Worm (Caenorhabditis elegans) whole organism, early embryonic: ENCODE measurements around the gene W05E10.1.

Experiments used
- B0310.2 ChIP-seq: sonication (generic microtip); optimal IDR thresholded peaks from 2 replicates; lab custom pipeline; 2016; ENCODE audit warnings: mild to moderate bottlenecking, missing genetic modification characterization, missing compliant biosample characterization
- F13C5.2 ChIP-seq: sonication (generic microtip); optimal IDR thresholded peaks from 2 replicates; lab custom pipeline; 2017; ENCODE audit warnings: mild to moderate bottlenecking, missing genetic modification characterization, inconsistent platforms, missing compliant biosample characterization
- aly-1 ChIP-seq: sonication (generic microtip); optimal IDR thresholded peaks from 2 replicates; lab custom pipeline; 2016; ENCODE audit warnings: missing genetic modification characterization, missing compliant biosample characterization
- ama-1 ChIP-seq: fragments of 150-350 bp; optimal IDR thresholded peaks from 2 replicates; lab custom pipeline; 2014
- ceh-13 ChIP-seq: fragments of 200-800 bp; sonication (Bioruptor generic); optimal IDR thresholded peaks from 2 replicates; lab custom pipeline; 2018; ENCODE audit warnings: mild to moderate bottlenecking, missing genetic modification characterization, missing compliant biosample characterization
- ceh-36 ChIP-seq: sonication (generic microtip); optimal IDR thresholded peaks from 2 replicates; lab custom pipeline; 2016; ENCODE audit warnings: missing genetic modification characterization, inconsistent platforms, missing compliant biosample characterization
- ets-7 ChIP-seq: sonication (generic microtip); optimal IDR thresholded peaks from 2 replicates; lab custom pipeline; 2016; ENCODE audit warnings: missing genotype, missing genetic modification characterization, missing compliant biosample characterization
- flt-1 ChIP-seq: fragments of 200-800 bp; sonication (Bioruptor generic); IDR thresholded peaks from 2 replicates; pipeline ENCODE4 v1.3.6; 2022; ENCODE audit warnings: missing genetic modification characterization, missing compliant biosample characterization
- hmbx-1 ChIP-seq: sonication (generic microtip); optimal IDR thresholded peaks from 2 replicates; lab custom pipeline; 2016; ENCODE audit warnings: mild to moderate bottlenecking, missing genetic modification characterization, missing compliant biosample characterization
- hmg-4 ChIP-seq: fragments of 200-800 bp; sonication (Bioruptor generic); optimal IDR thresholded peaks from 2 replicates; lab custom pipeline; 2018; ENCODE audit warnings: mild to moderate bottlenecking, missing genetic modification characterization, missing compliant biosample characterization
- hnd-1 ChIP-seq: sonication (generic microtip); optimal IDR thresholded peaks from 2 replicates; lab custom pipeline; 2016; ENCODE audit warnings: missing genetic modification characterization, missing compliant biosample characterization
- pes-1 ChIP-seq: fragments of 200-800 bp; sonication (Bioruptor generic); IDR thresholded peaks from 2 replicates; pipeline ENCODE4 v1.3.6; 2022; ENCODE audit warnings: missing genetic modification reagents, missing genetic modification characterization, missing compliant biosample characterization
- scrt-1 ChIP-seq: fragments of 200-800 bp; sonication (Bioruptor generic); IDR thresholded peaks from 2 replicates; pipeline ENCODE4 v1.3.6; 2022; ENCODE audit warnings: missing genetic modification characterization, missing compliant biosample characterization
- sea-1 ChIP-seq: fragments of 200-800 bp; sonication (Bioruptor generic); conservative IDR thresholded peaks from 2 replicates; pipeline ENCODE4 v1.3.6; 2022; ENCODE audit warnings: missing genetic modification characterization, missing compliant biosample characterization
- tbx-11 ChIP-seq: fragments of 200-800 bp; sonication (Bioruptor generic); IDR thresholded peaks from 2 replicates; pipeline ENCODE4 v1.3.6; 2022; ENCODE audit warnings: missing genetic modification characterization, missing compliant biosample characterization
- tbx-37 ChIP-seq: fragments of 200-800 bp; sonication (Bioruptor generic); conservative IDR thresholded peaks from 2 replicates; pipeline ENCODE4 v1.3.6; 2022; ENCODE audit warnings: missing genetic modification reagents, missing genetic modification characterization, missing compliant biosample characterization
- tra-4 ChIP-seq: sonication (generic microtip); optimal IDR thresholded peaks from 2 replicates; lab custom pipeline; 2017; ENCODE audit warnings: missing genetic modification characterization, missing compliant biosample characterization

The W05E10.1 gene

ce11 chrV:11695597-11695996 lies 4.1 kb upstream of the W05E10.1 start, which contains the start of gene W05E10.5:
W05E10.5 (minus strand) TSS chrV:11695697.
- TF ChIP-seq ets-7 (tag; lab: Kevin White, UChicago) (no peak), ceh-36 (tag; lab: Kevin White, UChicago) (no peak), flt-1 (GFP tag; lab: Robert Waterston, UW) (no peak), tbx-11 (GFP tag; lab: Robert Waterston, UW) (no peak), B0310.2 (tag; lab: Kevin White, UChicago) (no peak), hmbx-1 (no peak), F13C5.2 (no peak), hnd-1 (tag; lab: Kevin White, UChicago) (no peak), scrt-1 (no peak), ama-1 (lab: Kevin White, UChicago) (no peak), aly-1 (no peak), tbx-37 (no peak), tra-4 (no peak), hmg-4 (GFP tag; lab: Kevin White, UChicago) (no peak), ceh-13 (no peak)

- no peak for TF ChIP-seq flt-1 (GFP tag; lab: Robert Waterston, UW)
- TF ChIP-seq F13C5.2: no peak
- TF ChIP-seq ceh-13: no peak
- TF ChIP-seq hnd-1 (tag; lab: Kevin White, UChicago): no peak
- TF ChIP-seq B0310.2 (tag; lab: Kevin White, UChicago): no peak
Observed at ce11 chrV:11686877-11687276, 4.6 kb downstream of the W05E10.1 start, which contains the start of gene W05E10.2. W05E10.2 (plus strand) TSS chrV:11687177.

DNA sequence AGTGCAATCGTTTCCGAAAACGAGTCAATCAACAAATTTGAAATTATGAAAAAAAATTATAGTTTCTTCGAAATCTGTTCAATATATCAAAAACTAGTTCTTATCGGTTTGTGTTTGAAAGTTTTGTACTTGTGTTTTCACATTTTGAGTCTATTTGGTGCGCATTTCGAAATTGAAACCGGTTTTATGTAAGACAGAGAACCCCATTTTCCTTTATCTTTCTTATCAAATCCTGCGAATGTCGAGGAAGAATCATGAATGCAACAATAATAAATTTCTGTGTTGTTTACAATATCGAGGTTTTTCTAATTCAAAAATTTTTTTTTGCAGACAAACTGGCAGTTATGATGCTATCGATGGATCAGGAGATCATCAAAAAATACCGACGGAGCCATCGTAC lies 8.6 kb downstream of the W05E10.1 start:
- TF ChIP-seq tra-4: no peak
- no peak for TF ChIP-seq sea-1 (GFP tag; lab: Robert Waterston, UW)
- TF ChIP-seq hnd-1 (tag; lab: Kevin White, UChicago): no peak

DNA sequence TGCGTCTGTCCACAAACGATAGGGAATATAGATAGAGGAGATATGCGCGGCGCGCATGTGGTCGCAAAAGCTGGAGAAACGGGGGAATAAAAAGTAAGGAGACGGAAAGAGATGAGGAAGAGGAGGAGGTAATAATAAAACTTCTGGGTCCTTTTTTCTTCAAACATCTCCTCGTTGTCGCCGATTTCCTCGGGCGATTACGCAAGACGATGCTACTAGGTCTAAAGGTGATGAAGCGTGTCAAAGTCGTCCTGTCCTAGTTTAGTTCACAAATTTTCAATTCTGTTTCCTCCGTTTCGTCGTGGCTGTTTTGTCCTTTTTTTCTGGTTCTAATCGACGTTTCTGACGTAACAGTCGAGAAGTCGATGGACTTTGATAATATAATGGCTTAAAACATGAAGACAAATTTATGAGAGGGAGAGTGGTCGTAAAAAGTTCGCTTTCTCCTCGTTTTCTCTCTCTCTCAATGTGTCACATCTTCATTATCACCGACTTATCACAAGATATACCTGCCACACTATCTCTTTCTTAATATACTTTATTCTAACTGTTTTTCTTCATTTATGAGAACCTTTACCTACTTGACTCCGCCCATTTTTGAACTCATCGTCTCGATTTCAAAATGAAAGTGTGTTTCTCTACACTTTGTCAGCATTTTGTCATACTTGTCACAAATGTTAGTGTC lies 10.8 kb downstream of the W05E10.1 start:
- TF ChIP-seq scrt-1: 0 out of 2 replicates have a peak, but pooled peaks have one; percentile 44
- no peak for TF ChIP-seq F13C5.2
- no peak for TF ChIP-seq B0310.2 (tag; lab: Kevin White, UChicago)

- no peak for TF ChIP-seq pes-1 (GFP tag; lab: Robert Waterston, UW)
- no peak for TF ChIP-seq ceh-13
- no peak for TF ChIP-seq tbx-37
- no peak for TF ChIP-seq aly-1
- TF ChIP-seq hmbx-1: no peak
Observed at ce11 chrV:11677494-11677893, 14.0 kb downstream of the W05E10.1 start.

DNA sequence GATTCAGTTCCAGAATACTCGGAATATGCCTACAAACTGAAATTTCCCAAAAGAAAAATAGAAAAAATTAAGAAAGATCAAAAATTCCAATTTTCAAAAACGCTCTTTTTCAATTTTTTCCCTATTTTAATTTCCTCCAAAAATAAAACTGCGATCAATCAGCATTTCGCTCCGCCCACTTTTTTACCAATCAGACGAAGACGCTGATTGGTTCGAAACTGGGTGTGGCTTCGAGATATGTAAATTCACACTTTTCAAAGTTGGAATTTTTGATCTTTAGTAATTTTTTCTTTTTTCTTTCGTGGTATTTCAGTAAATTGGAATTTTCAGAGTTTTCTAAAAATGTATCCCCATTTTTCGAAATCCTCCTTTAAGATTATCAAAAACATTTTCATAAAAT lies 14.5 kb downstream of the W05E10.1 start:
- TF ChIP-seq tbx-37 (no peak), ama-1 (lab: Kevin White, UChicago) (no peak), ceh-13 (no peak), hmg-4 (GFP tag; lab: Kevin White, UChicago) (no peak), pes-1 (GFP tag; lab: Robert Waterston, UW) (no peak), ceh-36 (tag; lab: Kevin White, UChicago) (no peak), tra-4 (no peak), flt-1 (GFP tag; lab: Robert Waterston, UW) (no peak), ets-7 (tag; lab: Kevin White, UChicago) (no peak), scrt-1 (no peak), B0310.2 (tag; lab: Kevin White, UChicago) (no peak), hnd-1 (tag; lab: Kevin White, UChicago) (no peak), tbx-11 (GFP tag; lab: Robert Waterston, UW) (no peak), F13C5.2 (no peak), aly-1 (no peak), hmbx-1 (no peak), sea-1 (GFP tag; lab: Robert Waterston, UW) (no peak)

ce11 chrV:11676498-11676897 lies 15.0 kb downstream of the W05E10.1 start:
- no peak for TF ChIP-seq tra-4
- TF ChIP-seq ama-1 (lab: Kevin White, UChicago): no peak
- TF ChIP-seq flt-1 (GFP tag; lab: Robert Waterston, UW): no peak
- TF ChIP-seq hmg-4 (GFP tag; lab: Kevin White, UChicago): no peak
- no peak for TF ChIP-seq aly-1
- TF ChIP-seq hnd-1 (tag; lab: Kevin White, UChicago): no peak
- no peak for TF ChIP-seq ceh-13

DNA sequence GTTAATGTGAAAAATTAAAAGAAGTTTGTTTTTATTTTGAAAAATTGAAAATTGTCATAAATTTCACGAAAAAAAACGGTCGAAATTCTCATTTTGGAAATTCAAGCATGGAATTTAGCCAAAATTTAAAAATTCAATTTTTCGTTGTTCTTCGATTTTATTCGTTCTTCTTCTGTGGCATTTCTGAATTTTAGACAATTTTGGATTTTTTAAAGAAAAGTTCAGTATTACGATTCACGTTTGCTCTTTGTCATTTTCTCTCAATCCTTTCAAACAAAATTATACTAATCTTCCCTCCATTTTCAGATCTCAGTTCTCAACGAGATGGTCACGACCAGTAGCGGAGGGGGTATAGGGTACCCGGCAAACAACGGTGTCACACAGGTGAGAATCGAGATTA lies 15.9 kb downstream of the W05E10.1 start, which contains the start of gene ape-1:
TSS of gene ape-1 (plus strand) at position 301 of the 400 bp plus-strand sequence.
- TF ChIP-seq ceh-13 (no peak), tra-4 (no peak), flt-1 (GFP tag; lab: Robert Waterston, UW) (no peak), pes-1 (GFP tag; lab: Robert Waterston, UW) (no peak), sea-1 (GFP tag; lab: Robert Waterston, UW) (no peak), hmg-4 (GFP tag; lab: Kevin White, UChicago) (no peak), hnd-1 (tag; lab: Kevin White, UChicago) (no peak), ama-1 (lab: Kevin White, UChicago) (no peak), scrt-1 (no peak), aly-1 (no peak), B0310.2 (tag; lab: Kevin White, UChicago) (no peak), F13C5.2 (no peak), tbx-37 (no peak), ets-7 (tag; lab: Kevin White, UChicago) (no peak), ceh-36 (tag; lab: Kevin White, UChicago) (no peak), tbx-11 (GFP tag; lab: Robert Waterston, UW) (no peak), hmbx-1 (no peak)
